Fruit fly (Drosophila melanogaster): ENCODE measurements around the gene jar.
A peak's percentile ranks its signal among the peaks of the same experiment; 100 is the strongest.

Gene jar

dm6 chr3R:24295556-24296465 is 24.8 kb upstream of the jar start (continued):
- TF ChIP-seq fu2 (GFP tag; optimal IDR thresholded peaks at IDR 0.05) (peak; percentile 54), mirr (GFP tag; optimal IDR thresholded peaks at IDR 0.05) (peak; percentile 42), hkb (optimal IDR thresholded peaks at IDR 0.05) (no peak), hkb (GFP tag; IDR thresholded peaks at IDR 0.05) (peak; percentile 87), tgo (GFP tag; IDR thresholded peaks at IDR 0.05) (peak; percentile 82), Deaf1 (tag; optimal IDR thresholded peaks at IDR 0.05) (peak; percentile 38), Fer2 (tag; optimal IDR thresholded peaks at IDR 0.05) (peak; percentile 56), Nf-YC (tag; optimal IDR thresholded peaks at IDR 0.05) (peak; percentile 21), CG11093 (GFP tag; IDR thresholded peaks at IDR 0.05) (peak; percentile 69; the same call in 2 of the 3 replicates), gem (tag; optimal IDR thresholded peaks at IDR 0.05) (peak; percentile 87), CG4707 (GFP tag; optimal IDR thresholded peaks at IDR 0.05) (peak; percentile 61), CG32772 (GFP tag; IDR thresholded peaks at IDR 0.05) (peak; percentile 74), CG10654 (GFP tag; optimal IDR thresholded peaks at IDR 0.05) (no peak), bab2 (GFP tag; optimal IDR thresholded peaks at IDR 0.05) (peak; percentile 59), CG6175 (GFP tag; IDR thresholded peaks at IDR 0.05) (peak; percentile 72; the same call in 2 of the 3 replicates), dpn (GFP tag; optimal IDR thresholded peaks at IDR 0.05) (peak; percentile 76 to 81), CG18599 (GFP tag; optimal IDR thresholded peaks at IDR 0.05) (peak; percentile 82), B-H1 (GFP tag; IDR thresholded peaks at IDR 0.05) (peak; percentile 69), Med (GFP tag) (peak; percentile 96), exex (tag; optimal IDR thresholded peaks at IDR 0.05) (no peak), zen (tag; optimal IDR thresholded peaks at IDR 0.05) (peak; percentile 66), CG4282 (GFP tag; optimal IDR thresholded peaks at IDR 0.05) (no peak), Camta (GFP tag; optimal IDR thresholded peaks at IDR 0.05) (peak; percentile 51), CG16815 (GFP tag; optimal IDR thresholded peaks at IDR 0.05) (peak; percentile 78), CG14860 (GFP tag; IDR thresholded peaks at IDR 0.05; ENCODE audit: partially characterized antibody) (no peak), CG5953 (GFP tag; IDR thresholded peaks at IDR 0.05) (0 out of 2 replicates have a peak, but pooled peaks have one; percentile 56), CG2889 (GFP tag; IDR thresholded peaks at IDR 0.05) (peak; percentile 78), cas (GFP tag; IDR thresholded peaks at IDR 0.05) (peak; percentile 65), gfzf (GFP tag; optimal IDR thresholded peaks at IDR 0.05) (no peak), sima (GFP tag; optimal IDR thresholded peaks at IDR 0.05) (no peak), Hr51 (GFP tag; optimal IDR thresholded peaks at IDR 0.05) (peak; percentile 67 to 78), CG7745 (tag; optimal IDR thresholded peaks at IDR 0.05) (no peak), Gsc (GFP tag; IDR thresholded peaks at IDR 0.05) (no peak), CG1603 (tag; optimal IDR thresholded peaks at IDR 0.05) (peak; percentile 89), CG10979 (tag; optimal IDR thresholded peaks at IDR 0.05) (peak; percentile 41), emc (GFP tag; optimal IDR thresholded peaks at IDR 0.05) (no peak), zfh2 (GFP tag; optimal IDR thresholded peaks at IDR 0.05) (peak; percentile 72), ftz-f1 (GFP tag; optimal IDR thresholded peaks at IDR 0.05) (no peak), Doc3 (GFP tag; IDR thresholded peaks at IDR 0.05; ENCODE audit: partially characterized antibody) (no peak), CG7271 (tag; optimal IDR thresholded peaks at IDR 0.05) (no peak), pan (optimal IDR thresholded peaks at IDR 0.05) (no peak), pan (GFP tag; optimal IDR thresholded peaks at IDR 0.05 in 1 of 2, IDR thresholded peaks at IDR 0.05 in 1 of 2) (peak in 1 of 2 experiments; percentile 88), fru (optimal IDR thresholded peaks at IDR 0.05) (no peak), dysf (GFP tag; IDR thresholded peaks at IDR 0.05) (peak; percentile 86), CG18619 (GFP tag; optimal IDR thresholded peaks at IDR 0.05) (peak; percentile 73), CG9797 (GFP tag; optimal IDR thresholded peaks at IDR 0.05) (no peak), org-1 (GFP tag; optimal IDR thresholded peaks at IDR 0.05) (peak; percentile 64), HLHmδ (GFP tag; optimal IDR thresholded peaks at IDR 0.05) (no peak), CG10366 (GFP tag; IDR thresholded peaks at IDR 0.05) (peak; percentile 75)

Data from whole organism, embryonic.